Worm (Caenorhabditis elegans): Measurements from ENCODE around the gene Y75B12B.10.

- TF ChIP-seq cog-1 (tag; optimal IDR thresholded peaks at IDR 0.05): no peak
- no peak for TF ChIP-seq klf-2 (GFP tag; conservative IDR thresholded peaks at IDR 0.05)
These were observed 17.5 kb upstream of the Y75B12B.10 start, which contains the start of gene fbxa-84 for ce11 chrV:15182407-15182806.
